Fruit fly (Drosophila melanogaster): ENCODE measurements around the gene Lectin-galC1.

Gene Lectin-galC1

DNA sequence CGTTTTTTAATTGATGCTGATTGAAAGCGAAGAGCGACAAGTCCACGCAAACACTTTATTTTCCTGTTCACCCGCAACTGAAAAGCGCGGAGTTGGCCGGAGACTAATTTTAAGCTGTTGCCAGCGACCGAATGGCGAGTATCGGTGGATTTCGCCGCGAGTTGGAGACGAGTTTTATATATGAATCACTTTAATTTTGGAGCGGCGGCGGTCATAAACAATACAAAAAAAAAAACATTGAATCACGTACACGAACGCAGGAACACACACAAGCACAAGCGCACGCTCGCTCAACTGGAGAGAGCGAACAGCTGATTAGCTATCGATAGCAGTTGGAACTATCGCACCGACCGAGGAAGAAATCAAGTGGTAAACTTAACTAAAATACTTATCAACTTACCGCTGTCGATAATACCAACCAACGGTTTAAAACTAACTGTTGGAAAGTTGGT lies 9.1 kb downstream of the Lectin-galC1 start, which contains the start of gene Pax:
Gene Pax, minus strand, starts transcription at position 267 of the 452 bp plus-strand sequence.
- TF ChIP-seq toy (GFP tag; IDR thresholded peaks at IDR 0.05) (no peak), Lim3 (GFP tag; IDR thresholded peaks at IDR 0.05) (no peak), shn (GFP tag; optimal IDR thresholded peaks at IDR 0.05) (no peak), CG3847 (GFP tag; IDR thresholded peaks at IDR 0.05) (no peak), Gug (GFP tag; IDR thresholded peaks at IDR 0.05) (no peak), Nf-YB (GFP tag; optimal IDR thresholded peaks at IDR 0.05) (peak; percentile 78), Bdp1 (GFP tag; optimal IDR thresholded peaks at IDR 0.05) (no peak), repo (GFP tag; optimal IDR thresholded peaks at IDR 0.05) (no peak), CG4404 (GFP tag; IDR thresholded peaks at IDR 0.05) (no peak), ab (GFP tag; optimal IDR thresholded peaks at IDR 0.05) (no peak), CrebB (tag; optimal IDR thresholded peaks at IDR 0.05) (no peak), CG4328 (GFP tag; optimal IDR thresholded peaks at IDR 0.05) (no peak), CG30020 (tag; optimal IDR thresholded peaks at IDR 0.05) (no peak), kni (GFP tag; optimal IDR thresholded peaks at IDR 0.05) (peak; percentile 37), CG4707 (GFP tag; optimal IDR thresholded peaks at IDR 0.05) (no peak), CG34422 (GFP tag; IDR thresholded peaks at IDR 0.05) (no peak; the same call in 2 of the 3 replicates), PHDP (tag; optimal IDR thresholded peaks at IDR 0.05) (no peak), ATbp (GFP tag; optimal IDR thresholded peaks at IDR 0.05) (no peak), Dp (GFP tag; optimal IDR thresholded peaks at IDR 0.05) (peak; percentile 67), CG9817 (tag; optimal IDR thresholded peaks at IDR 0.05) (no peak), sisA (GFP tag; IDR thresholded peaks at IDR 0.05) (no peak), nau (GFP tag; optimal IDR thresholded peaks at IDR 0.05) (no peak), Dip3 (GFP tag; optimal IDR thresholded peaks at IDR 0.05) (no peak), CG16815 (GFP tag; optimal IDR thresholded peaks at IDR 0.05) (no peak), zfh1 (GFP tag; IDR thresholded peaks at IDR 0.05) (no peak), tna (GFP tag; IDR thresholded peaks at IDR 0.05; ENCODE audit: partially characterized antibody) (peak; percentile 88), klu (GFP tag; IDR thresholded peaks at IDR 0.05) (no peak), ac (GFP tag; optimal IDR thresholded peaks at IDR 0.05) (no peak), CG33213 (GFP tag; optimal IDR thresholded peaks at IDR 0.05) (no peak), Taf1 (GFP tag; IDR thresholded peaks at IDR 0.05) (no peak), NFAT (GFP tag; IDR thresholded peaks at IDR 0.05) (no peak), Drgx (GFP tag; IDR thresholded peaks at IDR 0.05) (peak; percentile 47), Six4 (GFP tag; optimal IDR thresholded peaks at IDR 0.05) (no peak), crol (GFP tag; IDR thresholded peaks at IDR 0.05) (no peak), amos (GFP tag; IDR thresholded peaks at IDR 0.05; ENCODE audit: partially characterized antibody) (peak; percentile 94; the same call in 1 of the 2 replicates), gfzf (GFP tag; optimal IDR thresholded peaks at IDR 0.05) (peak; percentile 62), CG14667 (GFP tag; IDR thresholded peaks at IDR 0.05) (no peak), CG13775 (GFP tag; optimal IDR thresholded peaks at IDR 0.05) (no peak), pum (GFP tag; optimal IDR thresholded peaks at IDR 0.05) (no peak), p53 (GFP tag; optimal IDR thresholded peaks at IDR 0.05) (no peak), CG32772 (GFP tag; IDR thresholded peaks at IDR 0.05) (peak; percentile 75), CG1647 (GFP tag; optimal IDR thresholded peaks at IDR 0.05) (no peak), Fer2 (tag; optimal IDR thresholded peaks at IDR 0.05) (no peak), HLHmδ (GFP tag; optimal IDR thresholded peaks at IDR 0.05) (no peak), CG17912 (GFP tag; optimal IDR thresholded peaks at IDR 0.05) (no peak), Nf-YA (GFP tag; IDR thresholded peaks at IDR 0.05) (no peak), CG12219 (GFP tag; optimal IDR thresholded peaks at IDR 0.05) (no peak), CG14710 (tag; optimal IDR thresholded peaks at IDR 0.05) (no peak), CG4854 (GFP tag; optimal IDR thresholded peaks at IDR 0.05) (no peak), CG9437 (GFP tag; optimal IDR thresholded peaks at IDR 0.05) (no peak), sim (GFP tag; IDR thresholded peaks at IDR 0.05) (no peak), YL-1 (GFP tag; optimal IDR thresholded peaks at IDR 0.05) (peak; percentile 25)

Measured in whole organism, embryonic.